Worm (Caenorhabditis elegans) whole organism, L4 larva: ENCODE measurements around the gene faah-1.

Experiments
- F37D6.2 ChIP-seq: sonication (generic microtip); optimal IDR thresholded peaks from 2 replicates; lab custom pipeline; 2016; ENCODE audit warnings: mild to moderate bottlenecking, missing genetic modification characterization, missing compliant biosample characterization
- F44E2.7 ChIP-seq: fragments of 200-800 bp; sonication (Bioruptor generic); IDR thresholded peaks from 2 replicates; pipeline ENCODE4 v2.1.2; 2022; ENCODE audit warnings: missing genetic modification characterization, missing compliant biosample characterization
- R02D3.7 ChIP-seq: fragments of 150-350 bp; sonication (generic microtip); optimal IDR thresholded peaks from 3 replicates; lab custom pipeline; 2014; ENCODE audit warnings: missing biosample characterization, missing genetic modification characterization
- T20F7.1 ChIP-seq: fragments of 200-800 bp; sonication (Bioruptor generic); optimal IDR thresholded peaks from 2 replicates; lab custom pipeline; 2018; ENCODE audit warnings: mild to moderate bottlenecking, missing genetic modification characterization, missing compliant biosample characterization
- T26A8.4 ChIP-seq: fragments of 200-800 bp; sonication (Bioruptor generic); IDR thresholded peaks from 2 replicates; pipeline ENCODE4 v1.3.6; 2022; ENCODE audit warnings: missing genetic modification characterization, missing compliant biosample characterization
- Y105C5A.15 ChIP-seq: fragments of 200-800 bp; sonication (Bioruptor generic); IDR thresholded peaks from 2 replicates; pipeline ENCODE4 v1.3.6; 2022; ENCODE audit warnings: missing genetic modification characterization, missing compliant biosample characterization
- Y5F2A.4 ChIP-seq: fragments of 200-800 bp; sonication (Bioruptor generic); optimal IDR thresholded peaks from 2 replicates; lab custom pipeline; 2018; ENCODE audit warnings: mild to moderate bottlenecking, missing genetic modification characterization, missing compliant biosample characterization
- ZK337.2 ChIP-seq: fragments of 200-800 bp; sonication (Bioruptor generic); IDR thresholded peaks from 2 replicates; pipeline ENCODE4 v1.3.6; 2022; ENCODE audit warnings: missing genetic modification reagents, missing genetic modification characterization, missing compliant biosample characterization
- ZK546.5 ChIP-seq, 2 experiments: sonication (generic microtip); optimal IDR thresholded peaks; 2 replicates each; lab custom pipeline; 2017; ENCODE audit warnings: missing biosample characterization in 2 of 2, missing genetic modification characterization in 2 of 2
- aha-1 ChIP-seq: fragments of 150-350 bp; peaks from one replicate; lab custom pipeline; 2014; ENCODE audit warnings: missing biosample characterization, missing genetic modification characterization
- aly-2 ChIP-seq: sonication (generic microtip); optimal IDR thresholded peaks from 2 replicates; lab custom pipeline; 2018; ENCODE audit warnings: missing biosample characterization, missing genetic modification characterization
- ceh-20 ChIP-seq: fragments of 200-800 bp; sonication (Bioruptor generic); IDR thresholded peaks from 2 replicates; pipeline ENCODE4 v1.3.6; 2022; ENCODE audit warnings: missing genetic modification reagents, missing genetic modification characterization, missing compliant biosample characterization
- ceh-28 ChIP-seq: fragments of 150-350 bp; optimal IDR thresholded peaks from 2 replicates; lab custom pipeline; 2014; ENCODE audit warnings: missing biosample characterization, missing genetic modification reagents, missing genetic modification characterization
- ceh-32 ChIP-seq: sonication (generic microtip); optimal IDR thresholded peaks from 2 replicates; lab custom pipeline; 2016; ENCODE audit warnings: mild to moderate bottlenecking, missing genetic modification characterization, missing compliant biosample characterization; ENCODE audit not compliant: poor library complexity
- ceh-44 ChIP-seq: fragments of 200-800 bp; sonication (Bioruptor generic); IDR thresholded peaks from 2 replicates; pipeline ENCODE4 v1.3.6; 2022; ENCODE audit warnings: missing genetic modification reagents, missing genetic modification characterization, missing compliant biosample characterization
- ceh-82 ChIP-seq: sonication (generic microtip); optimal IDR thresholded peaks from 2 replicates; lab custom pipeline; 2017; ENCODE audit warnings: missing biosample characterization, missing genetic modification characterization
- ces-1 ChIP-seq: fragments of 150-350 bp; sonication (generic microtip); optimal IDR thresholded peaks from 4 replicates; lab custom pipeline; 2014; ENCODE audit warnings: missing biosample characterization, missing genetic modification reagents, missing genetic modification characterization
- cey-2 ChIP-seq: sonication (generic microtip); optimal IDR thresholded peaks from 3 replicates; lab custom pipeline; 2017; ENCODE audit warnings: missing genetic modification characterization, mild to moderate bottlenecking, missing compliant biosample characterization, antibody characterized with exemption, borderline replicate concordance; ENCODE audit not compliant: insufficient read depth
- ctbp-1 ChIP-seq: fragments of 200-800 bp; sonication (Bioruptor generic); IDR thresholded peaks from 2 replicates; pipeline ENCODE4 v1.3.6; 2022; ENCODE audit warnings: missing genetic modification reagents, missing genetic modification characterization, missing compliant biosample characterization
- daf-12 ChIP-seq: fragments of 150-350 bp; optimal IDR thresholded peaks from 2 replicates; lab custom pipeline; 2014; ENCODE audit warnings: missing biosample characterization, missing genetic modification reagents, missing genetic modification characterization
- daf-8 ChIP-seq: fragments of 200-800 bp; sonication (Bioruptor generic); IDR thresholded peaks from 2 replicates; pipeline ENCODE4 v1.3.6; 2022; ENCODE audit warnings: missing genetic modification characterization, missing compliant biosample characterization
- dmd-9 ChIP-seq: fragments of 200-800 bp; sonication (Bioruptor generic); IDR thresholded peaks from 2 replicates; pipeline ENCODE4 v1.3.6; 2022; ENCODE audit warnings: missing genetic modification reagents, missing genetic modification characterization, missing compliant biosample characterization
- dve-1 ChIP-seq: sonication (generic microtip); optimal IDR thresholded peaks from 2 replicates; lab custom pipeline; 2017; ENCODE audit warnings: antibody characterized with exemption, mild to moderate bottlenecking, missing genetic modification characterization, missing compliant biosample characterization; ENCODE audit not compliant: insufficient read depth
- egl-43 ChIP-seq: fragments of 200-800 bp; sonication (Bioruptor generic); IDR thresholded peaks from 2 replicates; pipeline ENCODE4 v1.3.6; 2022; ENCODE audit warnings: missing genetic modification reagents, missing genetic modification characterization, missing compliant biosample characterization
- fos-1 ChIP-seq: fragments of 150-350 bp; optimal IDR thresholded peaks from 2 replicates; lab custom pipeline; 2014; ENCODE audit warnings: missing biosample characterization, missing genetic modification characterization
- lin-1 ChIP-seq: fragments of 200-800 bp; sonication (Bioruptor generic); IDR thresholded peaks from 2 replicates; pipeline ENCODE4 v1.3.6; 2022; ENCODE audit warnings: missing genetic modification reagents, missing genetic modification characterization, missing compliant biosample characterization
- lin-29 ChIP-seq: fragments of 200-800 bp; sonication (Bioruptor generic); IDR thresholded peaks from 2 replicates; pipeline ENCODE4 v1.3.6; 2022; ENCODE audit warnings: missing genetic modification reagents, missing genetic modification characterization, missing compliant biosample characterization
- lin-38 ChIP-seq: fragments of 200-800 bp; sonication (Bioruptor generic); IDR thresholded peaks from 2 replicates; pipeline ENCODE4 v1.3.6; 2022; ENCODE audit warnings: missing genetic modification reagents, missing genetic modification characterization, missing compliant biosample characterization
- lin-39 ChIP-seq: fragments of 150-350 bp; optimal IDR thresholded peaks from 2 replicates; lab custom pipeline; 2014; ENCODE audit warnings: missing biosample characterization, missing genetic modification reagents, missing genetic modification characterization
- lir-3 ChIP-seq: sonication (generic microtip); optimal IDR thresholded peaks from 2 replicates; lab custom pipeline; 2016; ENCODE audit warnings: mild to moderate bottlenecking, missing genetic modification characterization, missing compliant biosample characterization
- madf-5 ChIP-seq, 2 experiments: fragments of 200-800 bp; sonication (Bioruptor generic); IDR thresholded peaks; 2 replicates each; pipeline ENCODE4 v1.3.6; 2022; ENCODE audit warnings: missing compliant biosample characterization in 2 of 2, missing genetic modification characterization in 2 of 2
- mes-2 ChIP-seq: sonication (generic microtip); optimal IDR thresholded peaks from 2 replicates; lab custom pipeline; 2016; ENCODE audit warnings: missing genotype, mild to moderate bottlenecking, missing genetic modification characterization, missing compliant biosample characterization; ENCODE audit not compliant: poor library complexity, severe bottlenecking
- nhr-11 ChIP-seq: fragments of 150-350 bp; optimal IDR thresholded peaks from 2 replicates; lab custom pipeline; 2014; ENCODE audit warnings: missing biosample characterization, missing genetic modification characterization
- nhr-111 ChIP-seq: fragments of 200-800 bp; sonication (Bioruptor generic); optimal IDR thresholded peaks from 2 replicates; lab custom pipeline; 2018; ENCODE audit warnings: mild to moderate bottlenecking, missing genetic modification characterization, missing compliant biosample characterization
- nhr-25 ChIP-seq: sonication (generic microtip); optimal IDR thresholded peaks from 2 replicates; lab custom pipeline; 2017; ENCODE audit warnings: missing genetic modification characterization, mild to moderate bottlenecking, missing compliant biosample characterization, antibody characterized with exemption, moderate library complexity, borderline replicate concordance; ENCODE audit not compliant: insufficient read depth
- nhr-6 ChIP-seq: fragments of 150-350 bp; optimal IDR thresholded peaks from 2 replicates; lab custom pipeline; 2014; ENCODE audit warnings: missing biosample characterization, missing genetic modification characterization
- pha-4 ChIP-seq, 2 experiments: fragments of 150-350 bp in 1 of 2; fragments of 200-800 bp in 1 of 2; sonication (Bioruptor generic) in 1 of 2; IDR thresholded peaks in 1 of 2; optimal IDR thresholded peaks in 1 of 2; 2 replicates each; pipeline versions ENCODE4 v1.3.6 to Lab custom; 2014 to 2022; ENCODE audit warnings: missing genetic modification characterization in 2 of 2, missing genetic modification reagents in 2 of 2, missing biosample characterization in 1 of 2, missing compliant biosample characterization in 1 of 2
- php-3 ChIP-seq: fragments of 200-800 bp; sonication (Bioruptor generic); IDR thresholded peaks from 2 replicates; pipeline ENCODE4 v1.3.6; 2022; ENCODE audit warnings: missing genetic modification reagents, missing genetic modification characterization, missing compliant biosample characterization
- rbr-2 ChIP-seq: sonication (generic microtip); optimal IDR thresholded peaks from 2 replicates; lab custom pipeline; 2016; ENCODE audit warnings: missing genotype, missing genetic modification characterization, missing compliant biosample characterization
- saeg-2 ChIP-seq: fragments of 200-800 bp; sonication (Bioruptor generic); IDR thresholded peaks from 2 replicates; pipeline ENCODE4 v1.3.6; 2022; ENCODE audit warnings: missing genetic modification reagents, missing genetic modification characterization, missing compliant biosample characterization
- set-16 ChIP-seq: fragments of 200-800 bp; sonication (Bioruptor generic); IDR thresholded peaks from 2 replicates; pipeline ENCODE4 v1.3.6; 2022; ENCODE audit warnings: missing genetic modification reagents, missing genetic modification characterization, missing compliant biosample characterization
- skn-1 ChIP-seq: fragments of 150-350 bp; optimal IDR thresholded peaks from 2 replicates; lab custom pipeline; 2014; ENCODE audit warnings: missing biosample characterization, missing genetic modification characterization
- snpc-4 ChIP-seq: fragments of 150-350 bp; optimal IDR thresholded peaks from 2 replicates; lab custom pipeline; 2014; ENCODE audit warnings: missing biosample characterization, missing genetic modification characterization
- zag-1 ChIP-seq: fragments of 150-350 bp; optimal IDR thresholded peaks from 2 replicates; lab custom pipeline; 2014; ENCODE audit warnings: missing biosample characterization, missing genetic modification characterization
- zfp-3 ChIP-seq: fragments of 200-800 bp; sonication (Bioruptor generic); conservative IDR thresholded peaks from 2 replicates; pipeline ENCODE4 v1.3.6; 2022; ENCODE audit warnings: missing genetic modification reagents, missing genetic modification characterization, missing compliant biosample characterization
- ztf-11 ChIP-seq: fragments of 150-350 bp; optimal IDR thresholded peaks from 2 replicates; lab custom pipeline; 2014; ENCODE audit warnings: missing biosample characterization, missing genetic modification characterization
- ztf-7 ChIP-seq: fragments of 150-350 bp; optimal IDR thresholded peaks from 2 replicates; lab custom pipeline; 2014; ENCODE audit warnings: missing biosample characterization, missing genetic modification characterization

faah-1 gene

DNA sequence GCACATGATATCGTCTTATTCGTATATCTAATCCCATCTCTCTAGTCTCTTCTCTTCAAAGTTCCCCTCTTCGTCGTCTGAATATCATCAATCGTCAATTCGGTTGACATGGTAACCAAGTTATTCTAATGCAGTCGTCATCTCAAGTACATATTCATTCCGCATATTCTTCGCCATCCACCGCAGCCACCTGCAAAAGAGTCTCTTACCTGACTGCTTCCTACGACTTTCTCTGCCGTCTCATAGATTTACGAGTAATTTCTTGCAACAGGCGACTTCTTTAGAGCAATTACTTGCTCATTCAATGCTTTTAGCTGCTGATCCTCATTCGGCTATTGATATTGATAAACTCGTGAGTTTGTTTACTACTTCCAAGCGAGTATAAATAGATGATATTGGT lies 31.8 kb upstream of the faah-1 start:
- TF ChIP-seq set-16 (no peak), nhr-11 (tag; lab: Kevin White, UChicago) (no peak)
- TF ChIP-seq, all 104 proteins: peak for 0

DNA sequence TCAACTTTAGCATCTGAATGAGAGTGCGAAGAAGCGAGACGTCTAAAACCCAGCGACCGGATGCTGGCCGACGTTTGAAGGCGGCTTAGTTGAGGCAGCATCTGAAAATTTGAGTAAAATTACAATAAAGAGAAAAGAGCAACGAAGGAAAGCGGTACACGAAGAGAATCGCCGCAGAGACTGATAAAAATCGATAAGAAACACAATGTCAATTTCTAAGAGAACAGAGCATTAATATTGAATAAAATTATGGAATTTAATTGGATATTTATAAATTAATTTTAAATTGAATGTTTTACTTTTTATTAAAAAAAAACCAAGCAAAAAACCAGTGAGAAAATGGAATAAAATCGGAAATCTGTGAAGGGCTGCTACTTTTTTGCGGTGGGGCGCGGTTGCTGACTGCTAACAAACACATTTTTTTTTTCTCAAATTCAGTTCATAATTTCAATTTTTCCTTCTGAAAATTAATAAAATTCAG lies 29.0 kb upstream of the faah-1 start, which contains the start of the genes ndub-11 and moc-3:
TSS of gene ndub-11 (minus strand) at position 101 of the 481 bp plus-strand sequence.
TSS of gene moc-3 (plus strand) at position 431 of the 481 bp plus-strand sequence.
- TF ChIP-seq nhr-111 (no peak), ces-1 (no peak), T20F7.1 (GFP tag; lab: Kevin White, UChicago) (no peak), ceh-20 (GFP tag; lab: Robert Waterston, UW) (no peak), zfp-3 (GFP tag; lab: Robert Waterston, UW) (no peak), lin-38 (peak; percentile 73), rbr-2 (tag; lab: Kevin White, UChicago) (no peak), ctbp-1 (no peak), lin-29 (GFP tag; lab: Robert Waterston, UW) (no peak), lin-1 (GFP tag; lab: Robert Waterston, UW) (no peak), php-3 (no peak), zag-1 (tag; lab: Kevin White, UChicago) (no peak), ZK546.5 (tag; optimal IDR thresholded peaks at IDR 0.05; lab: Kevin White, UChicago) (no peak), Y5F2A.4 (GFP tag; lab: Kevin White, UChicago) (no peak), aha-1 (tag; lab: Kevin White, UChicago) (peak; percentile 13), daf-8 (GFP tag; lab: Robert Waterston, UW) (no peak), skn-1 (tag; lab: Kevin White, UChicago) (no peak), aly-2 (tag; lab: Kevin White, UChicago) (no peak), ZK337.2 (GFP tag; lab: Robert Waterston, UW) (no peak), Y105C5A.15 (GFP tag; lab: Robert Waterston, UW) (no peak), mes-2 (tag; lab: Kevin White, UChicago) (peak; percentile 26), nhr-25 (tag; lab: Kevin White, UChicago) (no peak), R02D3.7 (tag; lab: Kevin White, UChicago) (no peak), T26A8.4 (GFP tag; lab: Robert Waterston, UW) (no peak)

DNA sequence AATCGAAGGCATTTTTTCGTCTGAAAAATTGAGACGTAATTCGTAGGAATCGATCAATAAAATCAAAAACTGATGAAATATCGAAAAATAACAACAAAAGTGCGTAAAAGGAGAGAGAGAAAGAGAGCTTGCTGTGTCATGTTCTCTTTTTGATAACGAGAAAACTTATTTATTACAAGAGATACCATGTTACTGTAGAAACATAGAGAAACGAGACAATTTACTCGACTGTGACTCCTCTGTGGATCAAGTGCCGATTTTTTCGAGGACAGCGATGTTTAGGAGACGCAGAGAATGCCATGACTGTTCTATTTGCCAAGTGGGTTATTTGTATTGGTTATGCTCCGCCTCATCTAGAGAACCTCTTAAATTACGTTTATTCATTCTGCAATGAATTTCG lies 25.7 kb upstream of the faah-1 start, which contains the start of gene sph-1:
TSS of gene sph-1 (minus strand) at position 23 of the 400 bp plus-strand sequence.
- TF ChIP-seq dmd-9 (GFP tag; lab: Robert Waterston, UW) (no peak), nhr-111 (no peak), lin-39 (tag; lab: Kevin White, UChicago) (no peak), T20F7.1 (GFP tag; lab: Kevin White, UChicago) (peak; percentile 61), fos-1 (tag; lab: Kevin White, UChicago) (no peak), lin-29 (GFP tag; lab: Robert Waterston, UW) (no peak), cey-2 (tag; lab: Kevin White, UChicago) (no peak), saeg-2 (GFP tag; lab: Robert Waterston, UW) (no peak), snpc-4 (no peak), ctbp-1 (no peak), lir-3 (tag; lab: Kevin White, UChicago) (no peak), pha-4 (GFP tag; IDR thresholded peaks at IDR 0.05; lab: Robert Waterston, UW) (no peak; the same call in 1 of the 2 replicates), pha-4 (tag; optimal IDR thresholded peaks at IDR 0.05; lab: Kevin White, UChicago) (peak; percentile 84), ztf-7 (peak; percentile 20), ceh-32 (no peak), set-16 (no peak), ceh-82 (tag; lab: Kevin White, UChicago) (no peak), nhr-6 (peak; percentile 31), ztf-11 (tag; lab: Kevin White, UChicago) (no peak), F44E2.7 (GFP tag; lab: Robert Waterston, UW) (no peak), daf-12 (tag; lab: Kevin White, UChicago) (no peak), madf-5 (GFP tag; IDR thresholded peaks at IDR 0.05; lab: Robert Waterston, UW) (no peak), ZK546.5 (tag; optimal IDR thresholded peaks at IDR 0.05; lab: Kevin White, UChicago) (no peak), egl-43 (no peak), ceh-44 (GFP tag; lab: Robert Waterston, UW) (no peak), F37D6.2 (tag; lab: Kevin White, UChicago) (no peak), dve-1 (tag; lab: Kevin White, UChicago) (peak; percentile 82), ceh-28 (tag; lab: Kevin White, UChicago) (no peak)
